Worm (Caenorhabditis elegans) whole organism, early embryonic: Measurements from ENCODE around the gene ddo-1.

Source experiments
- B0310.2 ChIP-seq: sonication (generic microtip); optimal IDR thresholded peaks from 2 replicates; lab custom pipeline; 2016; ENCODE audit warnings: mild to moderate bottlenecking, missing genetic modification characterization, missing compliant biosample characterization
- F13C5.2 ChIP-seq: sonication (generic microtip); optimal IDR thresholded peaks from 2 replicates; lab custom pipeline; 2017; ENCODE audit warnings: mild to moderate bottlenecking, missing genetic modification characterization, inconsistent platforms, missing compliant biosample characterization
- aly-1 ChIP-seq: sonication (generic microtip); optimal IDR thresholded peaks from 2 replicates; lab custom pipeline; 2016; ENCODE audit warnings: missing genetic modification characterization, missing compliant biosample characterization
- ama-1 ChIP-seq: fragments of 150-350 bp; optimal IDR thresholded peaks from 2 replicates; lab custom pipeline; 2014
- ceh-13 ChIP-seq: fragments of 200-800 bp; sonication (Bioruptor generic); optimal IDR thresholded peaks from 2 replicates; lab custom pipeline; 2018; ENCODE audit warnings: mild to moderate bottlenecking, missing genetic modification characterization, missing compliant biosample characterization
- ceh-36 ChIP-seq: sonication (generic microtip); optimal IDR thresholded peaks from 2 replicates; lab custom pipeline; 2016; ENCODE audit warnings: missing genetic modification characterization, inconsistent platforms, missing compliant biosample characterization
- ets-7 ChIP-seq: sonication (generic microtip); optimal IDR thresholded peaks from 2 replicates; lab custom pipeline; 2016; ENCODE audit warnings: missing genotype, missing genetic modification characterization, missing compliant biosample characterization
- flt-1 ChIP-seq: fragments of 200-800 bp; sonication (Bioruptor generic); IDR thresholded peaks from 2 replicates; pipeline ENCODE4 v1.3.6; 2022; ENCODE audit warnings: missing genetic modification characterization, missing compliant biosample characterization
- hmbx-1 ChIP-seq: sonication (generic microtip); optimal IDR thresholded peaks from 2 replicates; lab custom pipeline; 2016; ENCODE audit warnings: mild to moderate bottlenecking, missing genetic modification characterization, missing compliant biosample characterization
- hmg-4 ChIP-seq: fragments of 200-800 bp; sonication (Bioruptor generic); optimal IDR thresholded peaks from 2 replicates; lab custom pipeline; 2018; ENCODE audit warnings: mild to moderate bottlenecking, missing genetic modification characterization, missing compliant biosample characterization
- hnd-1 ChIP-seq: sonication (generic microtip); optimal IDR thresholded peaks from 2 replicates; lab custom pipeline; 2016; ENCODE audit warnings: missing genetic modification characterization, missing compliant biosample characterization
- pes-1 ChIP-seq: fragments of 200-800 bp; sonication (Bioruptor generic); IDR thresholded peaks from 2 replicates; pipeline ENCODE4 v1.3.6; 2022; ENCODE audit warnings: missing genetic modification reagents, missing genetic modification characterization, missing compliant biosample characterization
- scrt-1 ChIP-seq: fragments of 200-800 bp; sonication (Bioruptor generic); IDR thresholded peaks from 2 replicates; pipeline ENCODE4 v1.3.6; 2022; ENCODE audit warnings: missing genetic modification characterization, missing compliant biosample characterization
- sea-1 ChIP-seq: fragments of 200-800 bp; sonication (Bioruptor generic); conservative IDR thresholded peaks from 2 replicates; pipeline ENCODE4 v1.3.6; 2022; ENCODE audit warnings: missing genetic modification characterization, missing compliant biosample characterization
- tbx-11 ChIP-seq: fragments of 200-800 bp; sonication (Bioruptor generic); IDR thresholded peaks from 2 replicates; pipeline ENCODE4 v1.3.6; 2022; ENCODE audit warnings: missing genetic modification characterization, missing compliant biosample characterization
- tbx-37 ChIP-seq: fragments of 200-800 bp; sonication (Bioruptor generic); conservative IDR thresholded peaks from 2 replicates; pipeline ENCODE4 v1.3.6; 2022; ENCODE audit warnings: missing genetic modification reagents, missing genetic modification characterization, missing compliant biosample characterization
- tra-4 ChIP-seq: sonication (generic microtip); optimal IDR thresholded peaks from 2 replicates; lab custom pipeline; 2017; ENCODE audit warnings: missing genetic modification characterization, missing compliant biosample characterization

Gene ddo-1

DNA sequence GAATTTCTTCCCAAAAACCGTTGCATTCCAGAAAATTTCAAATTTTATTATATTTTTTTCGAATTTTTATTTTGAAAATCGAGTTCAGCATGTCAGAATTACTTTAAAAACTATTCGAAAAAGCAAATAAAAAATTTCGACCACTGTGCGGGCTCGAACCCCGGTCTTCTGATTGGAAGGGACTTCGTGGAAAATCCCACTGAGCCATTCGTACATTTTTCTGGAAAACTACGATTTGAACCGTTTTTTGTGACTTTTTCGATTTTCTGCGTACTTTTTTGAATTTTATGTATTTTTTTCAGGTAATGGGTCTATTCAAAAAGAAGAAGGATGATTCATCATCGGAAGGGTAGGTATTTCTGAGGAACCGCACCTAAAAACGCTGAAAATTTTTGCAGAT, 21.4 kb downstream of the ddo-1 start, which contains the start of gene pgp-9:
Gene pgp-9 (plus strand): TSS at position 301 of the 400 bp plus-strand sequence.
- no peak for TF ChIP-seq hmg-4

DNA sequence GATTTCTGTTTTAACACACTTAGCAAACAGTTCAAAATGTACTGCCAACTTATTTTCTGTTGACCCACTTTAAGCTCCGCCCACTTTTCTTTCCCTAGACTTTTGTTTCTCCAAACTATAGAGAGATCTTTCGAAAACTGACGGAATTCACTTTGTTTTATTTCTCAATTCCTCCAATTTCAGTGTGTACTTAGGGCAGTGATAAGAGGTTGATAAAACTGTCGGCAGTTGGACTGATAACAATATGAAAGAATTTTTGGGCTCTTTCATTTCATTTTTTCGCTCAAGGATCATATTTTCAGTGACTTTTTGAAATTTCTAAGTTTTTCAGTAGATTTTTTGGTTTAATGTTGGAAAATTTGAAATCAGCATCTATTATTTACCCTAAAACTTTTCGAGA, 22.0 kb downstream of the ddo-1 start:
- TF ChIP-seq B0310.2: no peak
- no peak for TF ChIP-seq ets-7 (tag; lab: Kevin White, UChicago)

DNA sequence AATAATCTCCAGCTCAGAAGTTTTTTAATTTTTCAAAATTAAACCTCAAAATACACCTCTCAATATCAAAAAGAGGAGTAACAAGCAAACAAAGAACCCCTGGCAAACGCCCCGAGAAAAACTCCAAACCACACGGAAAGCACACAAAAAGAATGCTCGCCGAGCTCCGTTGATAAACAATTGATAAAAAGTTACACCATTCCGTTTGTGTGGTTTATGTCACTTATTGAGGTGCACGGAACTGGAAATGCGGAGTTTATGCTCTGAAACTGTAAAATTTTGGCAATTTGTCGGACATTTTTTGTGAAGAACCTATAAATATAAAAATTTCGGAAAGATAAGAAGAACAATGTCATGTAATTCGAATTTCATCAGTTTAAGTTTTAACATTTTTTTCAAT, 24.7 kb downstream of the ddo-1 start:
- TF ChIP-seq pes-1 (GFP tag; lab: Robert Waterston, UW) (no peak), sea-1 (GFP tag; lab: Robert Waterston, UW) (no peak), hmg-4 (no peak), ceh-13 (GFP tag; lab: Kevin White, UChicago) (no peak), hnd-1 (tag; lab: Kevin White, UChicago) (no peak), scrt-1 (GFP tag; lab: Robert Waterston, UW) (no peak), tbx-37 (GFP tag; lab: Robert Waterston, UW) (no peak), ceh-36 (tag; lab: Kevin White, UChicago) (no peak), hmbx-1 (tag; lab: Kevin White, UChicago) (no peak), flt-1 (GFP tag; lab: Robert Waterston, UW) (no peak), ama-1 (lab: Kevin White, UChicago) (no peak), F13C5.2 (tag; lab: Kevin White, UChicago) (no peak)

ce11 chrV:17749181-17749580, 27.8 kb downstream of the ddo-1 start, which contains the start of gene R12G8.1:
TSS of gene R12G8.1 (minus strand) at chrV:17749243.
- TF ChIP-seq hnd-1 (tag; lab: Kevin White, UChicago) (no peak), tbx-11 (GFP tag; lab: Robert Waterston, UW) (no peak), F13C5.2 (tag; lab: Kevin White, UChicago) (no peak), ceh-13 (GFP tag; lab: Kevin White, UChicago) (no peak), tbx-37 (GFP tag; lab: Robert Waterston, UW) (no peak), sea-1 (GFP tag; lab: Robert Waterston, UW) (no peak), pes-1 (GFP tag; lab: Robert Waterston, UW) (no peak), aly-1 (tag; lab: Kevin White, UChicago) (no peak), hmbx-1 (tag; lab: Kevin White, UChicago) (no peak), ceh-36 (tag; lab: Kevin White, UChicago) (no peak), flt-1 (GFP tag; lab: Robert Waterston, UW) (no peak), tra-4 (no peak), ets-7 (tag; lab: Kevin White, UChicago) (no peak), ama-1 (lab: Kevin White, UChicago) (no peak), scrt-1 (GFP tag; lab: Robert Waterston, UW) (no peak), hmg-4 (no peak), B0310.2 (no peak)

DNA sequence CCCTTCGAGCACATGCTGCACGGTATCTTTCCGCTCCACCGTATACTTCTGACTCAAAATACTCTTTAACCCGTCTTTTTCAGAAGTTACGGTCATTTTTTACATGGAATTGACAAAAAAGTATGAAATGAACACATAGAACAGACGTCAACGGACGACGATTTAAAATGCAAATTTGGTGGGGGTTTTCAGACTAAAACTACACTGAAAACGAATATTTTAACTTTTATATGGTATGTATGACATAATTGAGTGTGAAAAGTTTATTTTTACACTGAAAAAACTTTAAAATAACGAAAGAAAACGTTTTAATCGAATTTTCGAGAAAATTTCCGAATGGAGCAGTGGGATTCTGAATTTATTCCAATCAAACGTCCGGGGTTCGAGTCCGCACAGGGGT, 30.1 kb downstream of the ddo-1 start, which contains the start of gene twk-36:
Gene twk-36 (minus strand): TSS at position 101 of the 400 bp plus-strand sequence.
- no peak for TF ChIP-seq ceh-36 (tag; lab: Kevin White, UChicago)
- TF ChIP-seq sea-1 (GFP tag; lab: Robert Waterston, UW): no peak
- no peak for TF ChIP-seq hnd-1 (tag; lab: Kevin White, UChicago)
- no peak for TF ChIP-seq tra-4
- TF ChIP-seq tbx-37 (GFP tag; lab: Robert Waterston, UW): no peak
- TF ChIP-seq B0310.2: no peak
- no peak for TF ChIP-seq ets-7 (tag; lab: Kevin White, UChicago)
- no peak for TF ChIP-seq pes-1 (GFP tag; lab: Robert Waterston, UW)
- TF ChIP-seq scrt-1 (GFP tag; lab: Robert Waterston, UW): no peak
- no peak for TF ChIP-seq hmbx-1 (tag; lab: Kevin White, UChicago)
- no peak for TF ChIP-seq flt-1 (GFP tag; lab: Robert Waterston, UW)
- no peak for TF ChIP-seq tbx-11 (GFP tag; lab: Robert Waterston, UW)
- TF ChIP-seq hmg-4: no peak
- TF ChIP-seq aly-1 (tag; lab: Kevin White, UChicago): no peak

DNA sequence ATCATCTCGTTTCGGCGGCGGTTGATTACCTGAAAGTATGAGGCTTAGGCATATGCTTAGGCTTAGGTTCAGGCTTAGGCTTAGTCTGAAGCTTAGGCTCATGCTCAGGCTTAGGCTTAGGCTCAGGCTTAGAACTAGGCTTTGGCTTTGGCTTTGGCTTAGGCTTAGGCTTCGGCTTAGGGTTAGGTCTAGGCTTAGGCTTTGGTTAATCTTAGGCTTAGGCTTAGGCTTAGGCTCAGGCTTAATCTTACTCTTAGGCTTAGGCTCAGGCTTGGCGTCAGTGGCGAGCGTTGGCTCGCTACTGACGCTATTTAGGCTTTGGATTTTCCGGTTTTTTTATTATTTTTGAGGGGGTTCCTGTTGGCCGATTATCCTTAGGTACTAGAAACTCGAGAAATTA, 33.2 kb downstream of the ddo-1 start:
- TF ChIP-seq ama-1 (lab: Kevin White, UChicago) (no peak), ceh-36 (tag; lab: Kevin White, UChicago) (peak; percentile 71), ets-7 (tag; lab: Kevin White, UChicago) (no peak)

- TF ChIP-seq F13C5.2 (tag; lab: Kevin White, UChicago) (no peak), tbx-11 (GFP tag; lab: Robert Waterston, UW) (no peak), ceh-13 (GFP tag; lab: Kevin White, UChicago) (no peak), aly-1 (tag; lab: Kevin White, UChicago) (no peak), sea-1 (GFP tag; lab: Robert Waterston, UW) (no peak), hnd-1 (tag; lab: Kevin White, UChicago) (no peak), tra-4 (no peak), pes-1 (GFP tag; lab: Robert Waterston, UW) (no peak), flt-1 (GFP tag; lab: Robert Waterston, UW) (no peak), ceh-36 (tag; lab: Kevin White, UChicago) (no peak), tbx-37 (GFP tag; lab: Robert Waterston, UW) (no peak), ama-1 (lab: Kevin White, UChicago) (no peak), ets-7 (tag; lab: Kevin White, UChicago) (no peak)
Measured at ce11 chrV:17739801-17740200, 37.2 kb downstream of the ddo-1 start, which contains the start of gene cutl-4. TSS of gene cutl-4 (minus strand) at chrV:17739901.

DNA sequence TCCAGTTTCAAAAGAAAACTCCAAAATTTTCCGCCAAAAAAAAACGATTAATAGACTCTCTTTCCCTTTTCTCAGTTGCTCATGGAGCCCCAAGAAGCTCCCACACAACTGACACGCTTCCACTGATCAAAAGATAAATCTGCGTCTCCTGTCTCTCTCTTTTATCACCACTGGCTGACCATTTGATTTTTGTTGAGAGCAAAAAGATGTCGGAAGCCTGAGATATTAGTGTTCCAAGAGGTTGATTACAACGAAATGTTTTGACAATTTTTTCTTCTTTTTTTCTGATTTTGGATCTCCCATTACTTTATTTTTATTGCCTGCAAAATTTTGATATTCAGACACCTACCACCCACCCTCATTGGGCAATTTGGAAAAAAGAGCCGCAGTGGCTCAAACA, 44.5 kb downstream of the ddo-1 start, which contains the start of gene twk-42:
Gene twk-42 (minus strand): TSS at position 101 of the 400 bp plus-strand sequence.
- TF ChIP-seq ama-1 (lab: Kevin White, UChicago) (no peak), aly-1 (tag; lab: Kevin White, UChicago) (no peak), hmg-4 (no peak), flt-1 (GFP tag; lab: Robert Waterston, UW) (no peak), ets-7 (tag; lab: Kevin White, UChicago) (no peak), scrt-1 (GFP tag; lab: Robert Waterston, UW) (no peak), F13C5.2 (tag; lab: Kevin White, UChicago) (no peak)
